Fruit fly (Drosophila melanogaster) whole organism, embryonic: ENCODE results near the gene heix.
A peak's percentile ranks its signal among the peaks of the same experiment; 100 is the strongest.

Experiments
- Bdp1 ChIP-seq: fragments of 200-800 bp; sonication (Bioruptor generic); optimal IDR thresholded peaks from 3 replicates; lab custom pipeline; 2016; ENCODE audit warnings: missing biosample characterization, missing genetic modification characterization
- BtbVII ChIP-seq: fragments of 200-800 bp; sonication (Bioruptor generic); optimal IDR thresholded peaks from 3 replicates; lab custom pipeline; 2017; ENCODE audit warnings: missing biosample characterization, mild to moderate bottlenecking, missing genetic modification characterization
- CG10431 ChIP-seq: fragments of 200-800 bp; sonication (Bioruptor generic); optimal IDR thresholded peaks from 3 replicates; lab custom pipeline; 2018; ENCODE audit warnings: missing biosample characterization, mild to moderate bottlenecking, missing genetic modification characterization
- CG10543 ChIP-seq: fragments of 200-800 bp; sonication (Bioruptor generic); optimal IDR thresholded peaks from 3 replicates; lab custom pipeline; 2017; ENCODE audit warnings: missing biosample characterization, mild to moderate bottlenecking, missing genetic modification characterization, moderate library complexity
- CG11247 ChIP-seq: fragments of 200-800 bp; sonication (Bioruptor generic); IDR thresholded peaks from 2 replicates; pipeline ENCODE4 v1.3.6; 2022; ENCODE audit warnings: missing biosample characterization, missing genetic modification characterization
- CG12659 ChIP-seq: fragments of 200-800 bp; sonication (Bioruptor generic); optimal IDR thresholded peaks from 3 replicates; lab custom pipeline; 2017; ENCODE audit warnings: mild to moderate bottlenecking, missing biosample characterization, missing genetic modification reagents, missing genetic modification characterization
- CG15073 ChIP-seq: fragments of 200-800 bp; sonication (Bioruptor generic); optimal IDR thresholded peaks from 2 replicates; lab custom pipeline; 2016; ENCODE audit warnings: missing biosample characterization, missing genetic modification characterization
- CG15269 ChIP-seq: fragments of 200-800 bp; sonication (Bioruptor generic); optimal IDR thresholded peaks from 2 replicates; lab custom pipeline; 2018; ENCODE audit warnings: missing biosample characterization, mild to moderate bottlenecking, missing genetic modification characterization, moderate library complexity
- CG18619 ChIP-seq: fragments of 200-800 bp; sonication (Bioruptor generic); optimal IDR thresholded peaks from 3 replicates; lab custom pipeline; 2017; ENCODE audit warnings: missing biosample characterization, mild to moderate bottlenecking, missing genetic modification characterization
- CG30020 ChIP-seq: fragments of 200-800 bp; optimal IDR thresholded peaks from 2 replicates; lab custom pipeline; 2019; ENCODE audit warnings: missing biosample characterization, mild to moderate bottlenecking, missing genetic modification characterization, moderate library complexity
- CG3163 ChIP-seq: fragments of 200-800 bp; sonication (Bioruptor generic); optimal IDR thresholded peaks from 3 replicates; lab custom pipeline; 2016; ENCODE audit warnings: missing biosample characterization, missing genetic modification characterization
- CG3407 ChIP-seq: fragments of 200-800 bp; sonication (Bioruptor generic); optimal IDR thresholded peaks from 2 replicates; lab custom pipeline; 2018; ENCODE audit warnings: missing biosample characterization, mild to moderate bottlenecking, missing genetic modification characterization
- CG4404 ChIP-seq: fragments of 200-800 bp; sonication (Bioruptor generic); IDR thresholded peaks from 2 replicates; pipeline ENCODE4 v1.3.6; 2022; ENCODE audit warnings: missing biosample characterization, missing genetic modification characterization
- CG4730 ChIP-seq: fragments of 200-800 bp; sonication (Bioruptor generic); IDR thresholded peaks from 2 replicates; pipeline ENCODE4 v1.3.6; 2022; ENCODE audit warnings: missing biosample characterization, missing genetic modification characterization
- CG5180 ChIP-seq: fragments of 200-800 bp; sonication (Bioruptor generic); optimal IDR thresholded peaks from 3 replicates; lab custom pipeline; 2017; ENCODE audit warnings: missing biosample characterization, missing genetic modification characterization, mild to moderate bottlenecking, moderate library complexity, missing genetic modification reagents
- CG8281 ChIP-seq: fragments of 200-800 bp; sonication (Bioruptor generic); optimal IDR thresholded peaks from 2 replicates; lab custom pipeline; 2018; ENCODE audit warnings: missing biosample characterization, mild to moderate bottlenecking, missing genetic modification characterization, moderate library complexity
- CG8924 ChIP-seq: fragments of 200-800 bp; optimal IDR thresholded peaks from 3 replicates; lab custom pipeline; 2019; ENCODE audit warnings: missing biosample characterization, mild to moderate bottlenecking, missing genetic modification characterization, moderate library complexity
- CG9609 ChIP-seq: fragments of 200-800 bp; sonication (Bioruptor generic); optimal IDR thresholded peaks from 3 replicates; lab custom pipeline; 2016; ENCODE audit warnings: missing biosample characterization, missing genetic modification characterization
- CHES-1-like ChIP-seq: fragments of 200-800 bp; sonication (Bioruptor generic); optimal IDR thresholded peaks from 2 replicates; lab custom pipeline; 2016; ENCODE audit warnings: missing biosample characterization, missing genetic modification characterization
- CTCF ChIP-seq: fragments of 200-800 bp; sonication (Bioruptor generic); optimal IDR thresholded peaks from 2 replicates; lab custom pipeline; 2017; ENCODE audit warnings: missing biosample characterization, mild to moderate bottlenecking, missing genetic modification characterization, moderate library complexity
- Dbx ChIP-seq: fragments of 200-800 bp; sonication (Bioruptor generic); IDR thresholded peaks from 3 replicates; pipeline ENCODE4 v1.3.6; 2022; ENCODE audit warnings: missing biosample characterization, missing genetic modification characterization
- Dfd ChIP-seq, 2 experiments: fragments of >200 bp; optimal IDR thresholded peaks; 2 replicates each; lab custom pipeline; 2017; ENCODE audit warnings: missing biosample characterization in 2 of 2, missing genetic modification characterization in 2 of 2
- Dref ChIP-seq: fragments of 200-800 bp; sonication (Bioruptor generic); IDR thresholded peaks from 2 replicates; pipeline ENCODE4 v1.3.6; 2022; ENCODE audit warnings: missing biosample characterization, missing genetic modification characterization
- H2.0 ChIP-seq: fragments of 200-800 bp; sonication (Bioruptor generic); IDR thresholded peaks from 2 replicates; pipeline ENCODE4 v1.3.6; 2022; ENCODE audit warnings: missing biosample characterization, missing genetic modification characterization
- Hr78 ChIP-seq, 2 experiments: fragments of 200-800 bp in 1 of 2; fragments of >200 bp in 1 of 2; sonication (Bioruptor generic) in 1 of 2; optimal IDR thresholded peaks; 2 replicates each; lab custom pipeline; 2017 to 2019; ENCODE audit warnings: missing biosample characterization in 2 of 2, missing genetic modification characterization in 2 of 2, mild to moderate bottlenecking in 1 of 2, moderate library complexity in 1 of 2
- Optix ChIP-seq: fragments of 200-800 bp; sonication (Bioruptor generic); IDR thresholded peaks from 3 replicates; pipeline ENCODE4 v1.3.6; 2022; ENCODE audit warnings: missing biosample characterization, missing genetic modification characterization
- PHDP ChIP-seq: fragments of 200-800 bp; sonication (Bioruptor generic); optimal IDR thresholded peaks from 3 replicates; lab custom pipeline; 2018; ENCODE audit warnings: missing biosample characterization, mild to moderate bottlenecking, missing genetic modification characterization, moderate library complexity
- Sin3A ChIP-seq: fragments of >200 bp; optimal IDR thresholded peaks from 2 replicates; lab custom pipeline; 2018
- Stat92E ChIP-seq, 3 experiments: fragments of >200 bp in 2 of 3; fragments of 200-800 bp in 1 of 3; sonication (Bioruptor generic) in 1 of 3; optimal IDR thresholded peaks; 2 replicates each; lab custom pipeline; 2017 to 2019; ENCODE audit warnings: missing biosample characterization in 3 of 3, missing genetic modification characterization in 3 of 3, mild to moderate bottlenecking in 1 of 3, moderate library complexity in 1 of 3
- Xrp1 ChIP-seq: fragments of 200-800 bp; sonication (Bioruptor generic); IDR thresholded peaks from 2 replicates; pipeline ENCODE4 v1.3.6; 2022; ENCODE audit warnings: missing biosample characterization, missing genetic modification characterization
- abd-A ChIP-seq: fragments of 200-800 bp; sonication (Bioruptor generic); optimal IDR thresholded peaks from 3 replicates; lab custom pipeline; 2019; ENCODE audit warnings: missing biosample characterization, mild to moderate bottlenecking, missing genetic modification characterization, moderate library complexity
- al ChIP-seq: fragments of 200-800 bp; sonication (Bioruptor generic); IDR thresholded peaks from 2 replicates; pipeline ENCODE4 v1.3.6; 2022; ENCODE audit warnings: missing biosample characterization, missing genetic modification characterization
- cad ChIP-seq: fragments of >200 bp; optimal IDR thresholded peaks from 2 replicates; lab custom pipeline; 2017; ENCODE audit warnings: missing biosample characterization, missing genetic modification characterization
- cas ChIP-seq: fragments of 200-800 bp; sonication (Bioruptor generic); IDR thresholded peaks from 2 replicates; pipeline ENCODE4 v1.3.6; 2022; ENCODE audit warnings: missing biosample characterization, missing genetic modification characterization
- croc ChIP-seq: fragments of 200-800 bp; sonication (Bioruptor generic); conservative IDR thresholded peaks from 3 replicates; pipeline ENCODE4 v1.3.6; 2022; ENCODE audit warnings: missing biosample characterization, missing genetic modification characterization
- disco-r ChIP-seq: fragments of 200-800 bp; sonication (Bioruptor generic); optimal IDR thresholded peaks from 2 replicates; lab custom pipeline; 2016; ENCODE audit warnings: missing biosample characterization, missing genetic modification characterization
- fd64A ChIP-seq: fragments of 200-800 bp; sonication (Bioruptor generic); optimal IDR thresholded peaks from 3 replicates; lab custom pipeline; 2018; ENCODE audit warnings: missing biosample characterization, mild to moderate bottlenecking, missing genetic modification characterization
- gfzf ChIP-seq: fragments of 200-800 bp; sonication (Bioruptor generic); optimal IDR thresholded peaks from 2 replicates; lab custom pipeline; 2016; ENCODE audit warnings: missing biosample characterization, mild to moderate bottlenecking, missing genetic modification characterization, moderate library complexity
- insv ChIP-seq, 2 experiments: fragments of 200-800 bp; sonication (Bioruptor generic); optimal IDR thresholded peaks; 3 replicates each; lab custom pipeline; 2016 to 2018; ENCODE audit warnings: missing biosample characterization in 2 of 2, missing genetic modification characterization in 2 of 2
- jigr1 ChIP-seq: fragments of 200-800 bp; sonication (Bioruptor generic); IDR thresholded peaks from 3 replicates; pipeline ENCODE4 v1.3.6; 2022; ENCODE audit warnings: missing biosample characterization, missing genetic modification characterization
- mirr ChIP-seq: fragments of 200-800 bp; sonication (Bioruptor generic); optimal IDR thresholded peaks from 3 replicates; lab custom pipeline; 2018; ENCODE audit warnings: missing biosample characterization, mild to moderate bottlenecking, missing genetic modification characterization
- nerfin-1 ChIP-seq: fragments of 200-800 bp; sonication (Bioruptor generic); optimal IDR thresholded peaks from 3 replicates; lab custom pipeline; 2019; ENCODE audit warnings: missing biosample characterization, mild to moderate bottlenecking, missing genetic modification characterization, moderate library complexity
- nmo ChIP-seq: fragments of 200-800 bp; sonication (Bioruptor generic); optimal IDR thresholded peaks from 2 replicates; lab custom pipeline; 2018; ENCODE audit warnings: missing biosample characterization, mild to moderate bottlenecking, missing genetic modification characterization, moderate library complexity
- org-1 ChIP-seq: fragments of 200-800 bp; sonication (Bioruptor generic); optimal IDR thresholded peaks from 2 replicates; lab custom pipeline; 2017; ENCODE audit warnings: missing biosample characterization, missing genetic modification characterization
- pfk ChIP-seq: fragments of 200-800 bp; sonication (Bioruptor generic); optimal IDR thresholded peaks from 2 replicates; lab custom pipeline; 2018; ENCODE audit warnings: missing biosample characterization, mild to moderate bottlenecking, missing genetic modification characterization, moderate library complexity
- ranshi ChIP-seq: fragments of 200-800 bp; sonication (Bioruptor generic); IDR thresholded peaks from 2 replicates; pipeline ENCODE4 v1.3.6; 2022; ENCODE audit warnings: missing biosample characterization, missing genetic modification characterization
- row ChIP-seq: fragments of 200-800 bp; sonication (Bioruptor generic); IDR thresholded peaks from 3 replicates; pipeline ENCODE4 v1.3.6; 2022; ENCODE audit warnings: missing biosample characterization, missing genetic modification characterization
- sens ChIP-seq: fragments of 200-800 bp; sonication (Bioruptor generic); peaks from one replicate; lab custom pipeline; 2016; ENCODE audit warnings: missing biosample characterization, missing genetic modification characterization
- sisA ChIP-seq: fragments of 200-800 bp; sonication (Bioruptor generic); IDR thresholded peaks from 2 replicates; pipeline ENCODE4 v1.3.6; 2022; ENCODE audit warnings: missing biosample characterization, missing genetic modification characterization
- slp2 ChIP-seq: fragments of 200-800 bp; sonication (Bioruptor generic); optimal IDR thresholded peaks from 2 replicates; lab custom pipeline; 2016; ENCODE audit warnings: missing biosample characterization, missing genetic modification characterization
- vfl ChIP-seq: fragments of 200-800 bp; sonication (Bioruptor generic); optimal IDR thresholded peaks from 2 replicates; lab custom pipeline; 2016; ENCODE audit warnings: missing biosample characterization, missing genetic modification characterization
- wor ChIP-seq: fragments of 200-800 bp; sonication (Bioruptor generic); IDR thresholded peaks from 2 replicates; pipeline ENCODE4 v1.3.6; 2022; ENCODE audit warnings: missing biosample characterization, missing genetic modification characterization

heix gene

DNA sequence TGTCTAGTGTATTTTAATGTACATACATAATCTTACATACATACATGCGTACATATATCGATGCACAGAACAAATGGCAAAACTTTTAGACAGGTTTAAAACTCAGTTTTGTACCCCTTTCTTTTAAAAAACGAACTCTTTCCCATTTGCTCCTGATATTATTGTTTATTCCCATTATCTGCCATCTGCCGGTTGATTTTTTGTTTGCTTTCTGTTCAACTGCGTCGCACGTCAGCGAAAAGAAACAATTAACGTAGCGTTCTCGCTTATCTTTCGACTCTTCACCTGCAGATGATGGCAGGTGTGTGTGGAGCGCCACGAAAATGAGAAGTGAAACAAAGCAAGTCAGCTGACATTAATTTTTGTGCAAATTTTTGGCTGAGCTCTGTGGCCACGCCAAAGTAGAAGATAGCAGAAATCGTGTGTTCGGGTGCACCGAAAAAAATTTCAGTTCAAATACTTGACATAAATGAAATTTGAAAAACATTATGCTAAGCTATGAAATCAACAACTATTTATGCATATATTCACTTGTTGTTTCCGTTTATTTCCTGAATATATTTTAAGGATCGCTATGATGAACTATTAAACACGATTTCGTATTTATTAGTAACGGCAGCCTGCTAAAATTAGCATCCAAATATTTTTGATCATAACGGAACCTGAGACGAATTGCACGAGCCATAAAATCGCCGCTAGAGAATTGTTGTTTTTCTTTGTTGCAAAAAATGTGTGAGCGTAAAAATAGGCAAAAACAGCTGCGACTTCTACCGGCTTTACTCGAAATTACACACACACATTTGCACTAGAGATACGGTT lies 28.8 kb downstream of the heix start (continued):
- no peak for TF ChIP-seq row (GFP tag; lab: Robert Waterston, UW)
- no peak for TF ChIP-seq Optix
- no peak for TF ChIP-seq CTCF (GFP tag; lab: Kevin White, UChicago)
- no peak for TF ChIP-seq cas (GFP tag; lab: Robert Waterston, UW)
- TF ChIP-seq sens (GFP tag; lab: Kevin White, UChicago) = no peak
- TF ChIP-seq Xrp1 = no peak
- no peak for TF ChIP-seq Bdp1 (GFP tag; lab: Kevin White, UChicago)
- no peak for TF ChIP-seq CG11247
- TF ChIP-seq croc = no peak
- TF ChIP-seq CG18619 (GFP tag; lab: Kevin White, UChicago) = peak; percentile 7
- TF ChIP-seq nerfin-1 (tag; lab: Kevin White, UChicago) = no peak
- TF ChIP-seq CG15073 (GFP tag; lab: Kevin White, UChicago) = no peak
- TF ChIP-seq CG3407 (GFP tag; lab: Kevin White, UChicago) = no peak
- TF ChIP-seq CG8281 (tag; lab: Kevin White, UChicago) = no peak
- no peak for TF ChIP-seq insv (GFP tag; optimal IDR thresholded peaks at IDR 0.05; lab: Kevin White, UChicago)
- TF ChIP-seq jigr1 (GFP tag; lab: Robert Waterston, UW) = no peak
- no peak for TF ChIP-seq al (GFP tag; lab: Robert Waterston, UW)
- TF ChIP-seq CHES-1-like (GFP tag; lab: Kevin White, UChicago) = peak; percentile 22
- no peak for TF ChIP-seq CG15269 (tag; lab: Kevin White, UChicago)
- TF ChIP-seq Dref (GFP tag; lab: Robert Waterston, UW) = no peak
- TF ChIP-seq PHDP (tag; lab: Kevin White, UChicago) = peak; percentile 32
- peak; percentile 2 for TF ChIP-seq BtbVII (GFP tag; lab: Kevin White, UChicago)
- TF ChIP-seq Sin3A (lab: Kevin White, UChicago) = no peak
- TF ChIP-seq CG9609 (GFP tag; lab: Kevin White, UChicago) = no peak
- no peak for TF ChIP-seq cad (GFP tag; lab: Kevin White, UChicago)
- TF ChIP-seq Dfd (GFP tag; optimal IDR thresholded peaks at IDR 0.05; lab: Kevin White, UChicago) = no peak
- no peak for TF ChIP-seq CG4730 (GFP tag; lab: Robert Waterston, UW)
- no peak for TF ChIP-seq CG4404 (GFP tag; lab: Robert Waterston, UW)
- no peak for TF ChIP-seq abd-A (tag; lab: Kevin White, UChicago)
- TF ChIP-seq mirr = no peak
- no peak for TF ChIP-seq org-1
- TF ChIP-seq Dbx (GFP tag; lab: Robert Waterston, UW) = no peak
- no peak for TF ChIP-seq Stat92E (GFP tag; optimal IDR thresholded peaks at IDR 0.05; lab: Kevin White, UChicago)
- TF ChIP-seq CG10431 = no peak
- TF ChIP-seq vfl (GFP tag; lab: Kevin White, UChicago) = no peak
- TF ChIP-seq CG3163 = no peak
- TF ChIP-seq sisA (GFP tag; lab: Robert Waterston, UW) = no peak
- peak; percentile 0 for TF ChIP-seq CG12659
- TF ChIP-seq CG8924 (tag; lab: Kevin White, UChicago) = no peak
- no peak for TF ChIP-seq slp2
- TF ChIP-seq H2.0 = no peak
- TF ChIP-seq fd64A (GFP tag; lab: Kevin White, UChicago) = no peak
- TF ChIP-seq wor (GFP tag; lab: Robert Waterston, UW) = no peak
- no peak for TF ChIP-seq disco-r (GFP tag; lab: Kevin White, UChicago)
- TF ChIP-seq gfzf (GFP tag; lab: Kevin White, UChicago) = no peak
- no peak for TF ChIP-seq CG5180 (GFP tag; lab: Kevin White, UChicago)
- TF ChIP-seq nmo = no peak
- TF ChIP-seq ranshi = no peak
- TF ChIP-seq CG30020 = no peak
- TF ChIP-seq Hr78 (GFP tag; optimal IDR thresholded peaks at IDR 0.05; lab: Kevin White, UChicago) = no peak
- TF ChIP-seq CG10543 (GFP tag; lab: Kevin White, UChicago) = no peak
- TF ChIP-seq pfk (GFP tag; lab: Kevin White, UChicago) = peak; percentile 4
